Worm (Caenorhabditis elegans): ENCODE results near the gene atln-2.

- no peak for TF ChIP-seq lin-32 (GFP tag; optimal IDR thresholded peaks at IDR 0.05)
- no peak for TF ChIP-seq ces-1 (GFP tag; optimal IDR thresholded peaks at IDR 0.05)
- TF ChIP-seq unc-39 (tag; optimal IDR thresholded peaks at IDR 0.05): no peak
- TF ChIP-seq sptf-1 (tag; optimal IDR thresholded peaks at IDR 0.05): no peak
- TF ChIP-seq elt-3 (tag; optimal IDR thresholded peaks at IDR 0.05): no peak
- no peak for TF ChIP-seq unc-62 (GFP tag; optimal IDR thresholded peaks at IDR 0.05)
These were observed 30.9 kb upstream of the atln-2 start, which contains the start of gene Y41E3.22 for ce11 chrIV:14950468-14950867.

Data from whole organism, mixed stage, embryonic.